Worm (Caenorhabditis elegans) whole organism, L1 larva: ENCODE data around the gene K08A2.2.

Source experiments
- ama-1 ChIP-seq: fragments of 150-350 bp; optimal IDR thresholded peaks from 2 replicates; lab custom pipeline; 2014
- dpl-1 ChIP-seq, 3 experiments: fragments of 150-350 bp in 2 of 3; sonication (generic microtip) in 1 of 3; optimal IDR thresholded peaks; 2 replicates each; lab custom pipeline; 2014 to 2017; ENCODE audit warnings: missing biosample characterization in 3 of 3, missing genetic modification characterization in 3 of 3, missing genetic modification reagents in 3 of 3
- fkh-10 ChIP-seq: sonication (generic microtip); optimal IDR thresholded peaks from 2 replicates; lab custom pipeline; 2017; ENCODE audit warnings: missing biosample characterization, missing genetic modification reagents, missing genetic modification characterization
- hpl-2 ChIP-seq: fragments of 150-350 bp; optimal IDR thresholded peaks from 2 replicates; lab custom pipeline; 2014; ENCODE audit warnings: missing biosample characterization, missing genetic modification reagents, missing genetic modification characterization
- nhr-237 ChIP-seq: fragments of 150-350 bp; optimal IDR thresholded peaks from 2 replicates; lab custom pipeline; 2014; ENCODE audit warnings: missing biosample characterization, missing genetic modification characterization
- pqm-1 ChIP-seq: sonication (generic microtip); optimal IDR thresholded peaks from 3 replicates; lab custom pipeline; 2017; ENCODE audit warnings: missing biosample characterization, missing genetic modification characterization
- sptf-1 ChIP-seq: fragments of 150-350 bp; optimal IDR thresholded peaks from 2 replicates; lab custom pipeline; 2014; ENCODE audit warnings: missing biosample characterization, missing genetic modification characterization
- unc-62 ChIP-seq: fragments of 150-350 bp; optimal IDR thresholded peaks from 2 replicates; lab custom pipeline; 2014; ENCODE audit warnings: missing biosample characterization, missing genetic modification reagents, missing genetic modification characterization

ce11 chrII:3036344-3036743 is 44.9 kb downstream of the K08A2.2 start:
- TF ChIP-seq nhr-237: no peak
- TF ChIP-seq dpl-1 (GFP tag; optimal IDR thresholded peaks at IDR 0.05; lab: Kevin White, UChicago): no peak
- TF ChIP-seq unc-62: no peak
- no peak for TF ChIP-seq pqm-1 (tag; lab: Kevin White, UChicago)
- no peak for TF ChIP-seq hpl-2
- no peak for TF ChIP-seq sptf-1 (tag; lab: Kevin White, UChicago)
- TF ChIP-seq fkh-10 (GFP tag; lab: Kevin White, UChicago): no peak
- no peak for TF ChIP-seq ama-1 (lab: Kevin White, UChicago)
